Worm (Caenorhabditis elegans): ENCODE data around the gene egl-44.

- TF ChIP-seq T22C8.4 (GFP tag; IDR thresholded peaks at IDR 0.05), result no peak
- TF ChIP-seq klf-2 (GFP tag; conservative IDR thresholded peaks at IDR 0.05), result no peak
- 0 out of 2 replicates have a peak, but pooled peaks have one; percentile 19 for TF ChIP-seq tab-1 (GFP tag; IDR thresholded peaks at IDR 0.05)
- TF ChIP-seq flt-1 (GFP tag; IDR thresholded peaks at IDR 0.05), result no peak
Measured at ce11 chrII:5948681-5949080, 20.1 kb downstream of the egl-44 start.

All from whole organism, midembryonic.